Fruit fly (Drosophila melanogaster) whole organism, embryonic: ENCODE data around the gene CG14657.
A peak's percentile ranks its signal among the peaks of the same experiment; 100 is the strongest.

ENCODE experiments used
- Abd-B ChIP-seq: fragments of 200-800 bp; sonication (Bioruptor generic); optimal IDR thresholded peaks from 2 replicates; lab custom pipeline; 2018; ENCODE audit warnings: missing biosample characterization, mild to moderate bottlenecking, missing genetic modification characterization, moderate library complexity
- B-H2 ChIP-seq: fragments of 200-800 bp; sonication (Bioruptor generic); optimal IDR thresholded peaks from 2 replicates; lab custom pipeline; 2018; ENCODE audit warnings: missing biosample characterization, mild to moderate bottlenecking, missing genetic modification characterization
- CG10267 ChIP-seq: fragments of 200-800 bp; sonication (Bioruptor generic); optimal IDR thresholded peaks from 2 replicates; lab custom pipeline; 2018; ENCODE audit warnings: missing biosample characterization, mild to moderate bottlenecking, missing genetic modification characterization, moderate library complexity
- CG10321 ChIP-seq: fragments of 200-800 bp; sonication (Bioruptor generic); IDR thresholded peaks from 2 replicates; pipeline ENCODE4 v1.3.6; 2022; ENCODE audit warnings: missing biosample characterization, missing genetic modification characterization
- CG11560 ChIP-seq: fragments of 200-800 bp; sonication (Bioruptor generic); IDR thresholded peaks from 3 replicates; pipeline ENCODE4 v1.3.6; 2022; ENCODE audit warnings: missing biosample characterization, missing genetic modification characterization
- CG12071 ChIP-seq: fragments of 200-800 bp; sonication (Bioruptor generic); optimal IDR thresholded peaks from 3 replicates; lab custom pipeline; 2018; ENCODE audit warnings: missing biosample characterization, mild to moderate bottlenecking, missing genetic modification characterization
- CG12219 ChIP-seq: fragments of 200-800 bp; sonication (Bioruptor generic); optimal IDR thresholded peaks from 3 replicates; lab custom pipeline; 2018; ENCODE audit warnings: missing biosample characterization, mild to moderate bottlenecking, missing genetic modification characterization
- CG12769 ChIP-seq: fragments of 200-800 bp; sonication (Bioruptor generic); optimal IDR thresholded peaks from 2 replicates; lab custom pipeline; 2019; ENCODE audit warnings: missing biosample characterization, mild to moderate bottlenecking, missing genetic modification characterization, moderate library complexity
- CG13287 ChIP-seq: fragments of 200-800 bp; sonication (Bioruptor generic); IDR thresholded peaks from 2 replicates; pipeline ENCODE4 v1.3.6; 2022; ENCODE audit warnings: missing biosample characterization, missing genetic modification characterization; ENCODE audit not compliant: partially characterized antibody
- CG14710 ChIP-seq: fragments of 200-800 bp; sonication (Bioruptor generic); optimal IDR thresholded peaks from 3 replicates; lab custom pipeline; 2019; ENCODE audit warnings: missing biosample characterization, mild to moderate bottlenecking, missing genetic modification characterization, moderate library complexity
- CG17186 ChIP-seq: fragments of 200-800 bp; sonication (Bioruptor generic); optimal IDR thresholded peaks from 3 replicates; lab custom pipeline; 2017; ENCODE audit warnings: missing biosample characterization, missing genetic modification reagents, missing genetic modification characterization
- CG2129 ChIP-seq: fragments of 200-800 bp; sonication (Bioruptor generic); IDR thresholded peaks from 2 replicates; pipeline ENCODE4 v1.3.6; 2022; ENCODE audit warnings: missing biosample characterization, missing genetic modification characterization; ENCODE audit not compliant: partially characterized antibody
- CG3065 ChIP-seq: fragments of 200-800 bp; sonication (Bioruptor generic); optimal IDR thresholded peaks from 2 replicates; lab custom pipeline; 2016; ENCODE audit warnings: missing biosample characterization, missing genetic modification characterization
- CG31365 ChIP-seq: fragments of 200-800 bp; sonication (Bioruptor generic); optimal IDR thresholded peaks from 2 replicates; lab custom pipeline; 2018; ENCODE audit warnings: missing biosample characterization, mild to moderate bottlenecking, missing genetic modification characterization
- CG32532 ChIP-seq: fragments of 200-800 bp; sonication (Bioruptor generic); IDR thresholded peaks from 2 replicates; pipeline ENCODE4 v1.3.6; 2022; ENCODE audit warnings: missing biosample characterization, missing genetic modification characterization
- CG32772 ChIP-seq: fragments of 200-800 bp; sonication (Bioruptor generic); IDR thresholded peaks from 2 replicates; pipeline ENCODE4 v1.3.6; 2022; ENCODE audit warnings: missing biosample characterization, missing genetic modification characterization
- CG4282 ChIP-seq: fragments of 200-800 bp; sonication (Bioruptor generic); optimal IDR thresholded peaks from 2 replicates; lab custom pipeline; 2016; ENCODE audit warnings: missing biosample characterization, missing genetic modification characterization
- CG4360 ChIP-seq: fragments of 200-800 bp; sonication (Bioruptor generic); IDR thresholded peaks from 2 replicates; pipeline ENCODE4 v1.3.6; 2022; ENCODE audit warnings: missing biosample characterization, missing genetic modification characterization
- CG4424 ChIP-seq: fragments of 200-800 bp; sonication (Bioruptor generic); optimal IDR thresholded peaks from 3 replicates; lab custom pipeline; 2016; ENCODE audit warnings: missing biosample characterization, missing genetic modification characterization
- CG4707 ChIP-seq: fragments of 200-800 bp; sonication (Bioruptor generic); optimal IDR thresholded peaks from 2 replicates; lab custom pipeline; 2018; ENCODE audit warnings: missing biosample characterization, mild to moderate bottlenecking, missing genetic modification characterization, moderate library complexity
- CG6254 ChIP-seq: fragments of 200-800 bp; sonication (Bioruptor generic); optimal IDR thresholded peaks from 3 replicates; lab custom pipeline; 2017; ENCODE audit warnings: mild to moderate bottlenecking, missing biosample characterization, missing genetic modification reagents, missing genetic modification characterization
- CG6683 ChIP-seq: fragments of 200-800 bp; sonication (Bioruptor generic); optimal IDR thresholded peaks from 2 replicates; lab custom pipeline; 2017; ENCODE audit warnings: missing biosample characterization, mild to moderate bottlenecking, missing genetic modification characterization, missing genetic modification reagents
- HLH3B ChIP-seq: fragments of 200-800 bp; sonication (Bioruptor generic); IDR thresholded peaks from 2 replicates; pipeline ENCODE4 v1.3.6; 2022; ENCODE audit warnings: missing biosample characterization, missing genetic modification characterization
- Hr3 ChIP-seq: fragments of 200-800 bp; sonication (Bioruptor generic); optimal IDR thresholded peaks from 3 replicates; lab custom pipeline; 2016; ENCODE audit warnings: missing biosample characterization, missing genetic modification characterization
- Hsf ChIP-seq: fragments of 200-800 bp; sonication (Bioruptor generic); optimal IDR thresholded peaks from 3 replicates; lab custom pipeline; 2016; ENCODE audit warnings: missing biosample characterization, missing genetic modification characterization
- Jarid2 ChIP-seq: fragments of 200-800 bp; sonication (Bioruptor generic); optimal IDR thresholded peaks from 3 replicates; lab custom pipeline; 2017; ENCODE audit warnings: mild to moderate bottlenecking, missing biosample characterization, missing genetic modification reagents, missing genetic modification characterization
- Lpt ChIP-seq: fragments of >200 bp; optimal IDR thresholded peaks from 2 replicates; lab custom pipeline; 2018; ENCODE audit warnings: missing biosample characterization, missing genetic modification characterization
- MTF-1 ChIP-seq: fragments of 200-800 bp; sonication (Bioruptor generic); optimal IDR thresholded peaks from 2 replicates; lab custom pipeline; 2018; ENCODE audit warnings: missing biosample characterization, mild to moderate bottlenecking, missing genetic modification characterization, borderline replicate concordance
- NC2α ChIP-seq: fragments of 200-800 bp; sonication (Bioruptor generic); optimal IDR thresholded peaks from 2 replicates; lab custom pipeline; 2016; ENCODE audit warnings: missing biosample characterization, missing genetic modification characterization
- Nf-YB ChIP-seq: fragments of 200-800 bp; sonication (Bioruptor generic); optimal IDR thresholded peaks from 3 replicates; lab custom pipeline; 2019; ENCODE audit warnings: missing biosample characterization, mild to moderate bottlenecking, missing genetic modification characterization, moderate library complexity
- PHDP ChIP-seq: fragments of 200-800 bp; sonication (Bioruptor generic); optimal IDR thresholded peaks from 3 replicates; lab custom pipeline; 2018; ENCODE audit warnings: missing biosample characterization, mild to moderate bottlenecking, missing genetic modification characterization, moderate library complexity
- Pdp1 ChIP-seq, 2 experiments: fragments of 200-800 bp; sonication (Bioruptor generic); optimal IDR thresholded peaks; 3 replicates each; lab custom pipeline; 2016; ENCODE audit warnings: missing biosample characterization in 2 of 2, missing genetic modification characterization in 2 of 2, mild to moderate bottlenecking in 1 of 2, moderate library complexity in 1 of 2
- Scr ChIP-seq: fragments of 200-800 bp; sonication (Bioruptor generic); IDR thresholded peaks from 2 replicates; pipeline ENCODE4 v1.3.6; 2022; ENCODE audit warnings: missing biosample characterization, missing genetic modification characterization; ENCODE audit not compliant: partially characterized antibody
- Sox102F ChIP-seq: fragments of 200-800 bp; sonication (Bioruptor generic); optimal IDR thresholded peaks from 2 replicates; lab custom pipeline; 2018; ENCODE audit warnings: missing biosample characterization, mild to moderate bottlenecking, missing genetic modification characterization, moderate library complexity
- Ssrp ChIP-seq: fragments of 200-800 bp; sonication (Bioruptor generic); optimal IDR thresholded peaks from 2 replicates; lab custom pipeline; 2018; ENCODE audit warnings: missing biosample characterization, mild to moderate bottlenecking, missing genetic modification characterization, moderate library complexity
- Xbp1 ChIP-seq: fragments of 200-800 bp; sonication (Bioruptor generic); optimal IDR thresholded peaks from 3 replicates; lab custom pipeline; 2016; ENCODE audit warnings: missing biosample characterization, mild to moderate bottlenecking, missing genetic modification characterization
- ara ChIP-seq: fragments of 200-800 bp; sonication (Bioruptor generic); IDR thresholded peaks from 2 replicates; pipeline ENCODE4 v1.3.6; 2022; ENCODE audit warnings: missing biosample characterization, missing genetic modification characterization
- disco-r ChIP-seq: fragments of 200-800 bp; sonication (Bioruptor generic); optimal IDR thresholded peaks from 2 replicates; lab custom pipeline; 2016; ENCODE audit warnings: missing biosample characterization, missing genetic modification characterization
- eyg ChIP-seq: fragments of 200-800 bp; sonication (Bioruptor generic); optimal IDR thresholded peaks from 3 replicates; lab custom pipeline; 2016; ENCODE audit warnings: missing biosample characterization, missing genetic modification characterization
- fd3F ChIP-seq: fragments of 200-800 bp; sonication (Bioruptor generic); optimal IDR thresholded peaks from 2 replicates; lab custom pipeline; 2018; ENCODE audit warnings: missing biosample characterization, mild to moderate bottlenecking, missing genetic modification characterization, moderate library complexity
- fd96Cb ChIP-seq: fragments of 200-800 bp; sonication (Bioruptor generic); optimal IDR thresholded peaks from 2 replicates; lab custom pipeline; 2018; ENCODE audit warnings: missing biosample characterization, mild to moderate bottlenecking, missing genetic modification characterization, moderate library complexity
- nerfin-1 ChIP-seq: fragments of 200-800 bp; sonication (Bioruptor generic); optimal IDR thresholded peaks from 3 replicates; lab custom pipeline; 2019; ENCODE audit warnings: missing biosample characterization, mild to moderate bottlenecking, missing genetic modification characterization, moderate library complexity
- odd ChIP-seq: fragments of 200-800 bp; sonication (Bioruptor generic); optimal IDR thresholded peaks from 2 replicates; lab custom pipeline; 2017; ENCODE audit warnings: missing biosample characterization, mild to moderate bottlenecking, missing genetic modification characterization
- onecut ChIP-seq: fragments of 200-800 bp; sonication (Bioruptor generic); IDR thresholded peaks from 2 replicates; pipeline ENCODE4 v1.3.6; 2022; ENCODE audit warnings: missing biosample characterization, missing genetic modification characterization
- phol ChIP-seq: fragments of 200-800 bp; sonication (Bioruptor generic); optimal IDR thresholded peaks from 3 replicates; lab custom pipeline; 2018; ENCODE audit warnings: missing biosample characterization, mild to moderate bottlenecking, missing genetic modification characterization, moderate library complexity
- sima ChIP-seq: fragments of 200-800 bp; sonication (Bioruptor generic); optimal IDR thresholded peaks from 2 replicates; lab custom pipeline; 2016; ENCODE audit warnings: missing biosample characterization, missing genetic modification characterization
- sob ChIP-seq: fragments of 200-800 bp; sonication (Bioruptor generic); IDR thresholded peaks from 2 replicates; pipeline ENCODE4 v1.3.6; 2022; ENCODE audit warnings: missing biosample characterization, missing genetic modification characterization
- sr ChIP-seq: fragments of 200-800 bp; sonication (Bioruptor generic); IDR thresholded peaks from 3 replicates; pipeline ENCODE4 v1.3.6; 2022; ENCODE audit warnings: missing biosample characterization, missing genetic modification characterization
- sug ChIP-seq: fragments of 200-800 bp; optimal IDR thresholded peaks from 2 replicates; lab custom pipeline; 2019; ENCODE audit warnings: missing biosample characterization, mild to moderate bottlenecking, missing genetic modification characterization, moderate library complexity
- wek ChIP-seq: fragments of 200-800 bp; sonication (Bioruptor generic); optimal IDR thresholded peaks from 3 replicates; lab custom pipeline; 2018; ENCODE audit warnings: missing biosample characterization, mild to moderate bottlenecking, missing genetic modification characterization, moderate library complexity

The CG14657 gene

dm6 chr3R:4804126-4804649 lies 17.0 kb downstream of the CG14657 start (continued):
- TF ChIP-seq Sox102F (GFP tag; lab: Kevin White, UChicago) (no peak), Nf-YB (GFP tag; lab: Kevin White, UChicago) (no peak), disco-r (GFP tag; lab: Kevin White, UChicago) (no peak), Hr3 (GFP tag; lab: Kevin White, UChicago) (no peak), MTF-1 (GFP tag; lab: Kevin White, UChicago) (no peak), fd3F (GFP tag; lab: Kevin White, UChicago) (no peak), Pdp1 (GFP tag; optimal IDR thresholded peaks at IDR 0.05; lab: Kevin White, UChicago) (no peak), Ssrp (tag; lab: Kevin White, UChicago) (peak; percentile 9), Abd-B (no peak), B-H2 (peak; percentile 25), phol (tag; lab: Kevin White, UChicago) (no peak), onecut (no peak), Scr (GFP tag; lab: Robert Waterston, UW) (peak; percentile 53), CG4424 (GFP tag; lab: Kevin White, UChicago) (peak; percentile 38), CG10321 (no peak), CG31365 (no peak), CG6683 (GFP tag; lab: Kevin White, UChicago) (no peak), HLH3B (GFP tag; lab: Robert Waterston, UW) (no peak), Xbp1 (GFP tag; lab: Kevin White, UChicago) (peak; percentile 10), CG11560 (tag; lab: Robert Waterston, UW) (no peak), CG10267 (no peak), sob (GFP tag; lab: Robert Waterston, UW) (0 out of 2 replicates have a peak, but pooled peaks have one; percentile 9), odd (no peak), sima (GFP tag; lab: Kevin White, UChicago) (no peak), nerfin-1 (tag; lab: Kevin White, UChicago) (no peak), CG4360 (peak; percentile 89), CG13287 (peak; percentile 66; the same call in 1 of the 2 replicates), fd96Cb (tag; lab: Kevin White, UChicago) (no peak), CG32772 (GFP tag; lab: Robert Waterston, UW) (0 out of 2 replicates have a peak, but pooled peaks have one; percentile 4), CG12219 (GFP tag; lab: Kevin White, UChicago) (peak; percentile 28), CG3065 (GFP tag; lab: Kevin White, UChicago) (no peak), CG32532 (GFP tag; lab: Robert Waterston, UW) (0 out of 2 replicates have a peak, but pooled peaks have one; percentile 24), wek (GFP tag; lab: Kevin White, UChicago) (no peak), CG12071 (no peak), Hsf (peak; percentile 4), CG17186 (GFP tag; lab: Kevin White, UChicago) (no peak), NC2α (no peak), Lpt (peak; percentile 36), CG12769 (peak; percentile 62), CG6254 (no peak), CG2129 (GFP tag; lab: Robert Waterston, UW) (no peak), PHDP (tag; lab: Kevin White, UChicago) (no peak), CG4282 (no peak), ara (GFP tag; lab: Robert Waterston, UW) (no peak), eyg (GFP tag; lab: Kevin White, UChicago) (no peak), sr (GFP tag; lab: Robert Waterston, UW) (no peak), CG4707 (no peak), sug (tag; lab: Kevin White, UChicago) (peak; percentile 93), Jarid2 (GFP tag; lab: Kevin White, UChicago) (no peak), CG14710 (no peak)
